Fruit fly (Drosophila melanogaster): ENCODE results near the gene CG33333.

The CG33333 gene

dm6 chr3R:17401289-17401752 lies 15.9 kb upstream of the CG33333 start (continued):
- TF ChIP-seq CG6854 (GFP tag; optimal IDR thresholded peaks at IDR 0.05) (no peak), CG10431 (GFP tag; optimal IDR thresholded peaks at IDR 0.05) (no peak), sug (tag; optimal IDR thresholded peaks at IDR 0.05) (peak; percentile 52), CG16779 (GFP tag; IDR thresholded peaks at IDR 0.05) (no peak), TFAM (GFP tag; optimal IDR thresholded peaks at IDR 0.05) (no peak), CG4404 (GFP tag; IDR thresholded peaks at IDR 0.05) (no peak), z (GFP tag; IDR thresholded peaks at IDR 0.05) (no peak), Camta (GFP tag; optimal IDR thresholded peaks at IDR 0.05) (peak; percentile 53), dan (GFP tag; IDR thresholded peaks at IDR 0.05) (no peak), Lpt (GFP tag; optimal IDR thresholded peaks at IDR 0.05) (no peak), Fer2 (tag; optimal IDR thresholded peaks at IDR 0.05) (peak; percentile 16), gem (tag; optimal IDR thresholded peaks at IDR 0.05) (peak; percentile 80), slbo (GFP tag; IDR thresholded peaks at IDR 0.05) (peak; percentile 67), HLH3B (GFP tag; IDR thresholded peaks at IDR 0.05) (no peak), jigr1 (GFP tag; IDR thresholded peaks at IDR 0.05) (no peak), HmgD (GFP tag; optimal IDR thresholded peaks at IDR 0.05) (no peak), dati (GFP tag; IDR thresholded peaks at IDR 0.05) (no peak), sens-2 (GFP tag; IDR thresholded peaks at IDR 0.05) (no peak), CG3407 (GFP tag; optimal IDR thresholded peaks at IDR 0.05) (no peak), wor (GFP tag; IDR thresholded peaks at IDR 0.05) (no peak), Pdp1 (GFP tag; optimal IDR thresholded peaks at IDR 0.05) (peak; percentile 61 to 85), dimm (GFP tag; IDR thresholded peaks at IDR 0.05) (no peak), ase (GFP tag; IDR thresholded peaks at IDR 0.05) (no peak), CG1647 (GFP tag; optimal IDR thresholded peaks at IDR 0.05) (no peak), dm (GFP tag; optimal IDR thresholded peaks at IDR 0.05) (peak; percentile 21), abd-A (tag; optimal IDR thresholded peaks at IDR 0.05) (peak; percentile 54), CG30020 (tag; optimal IDR thresholded peaks at IDR 0.05) (peak; percentile 91), CG30403 (GFP tag; optimal IDR thresholded peaks at IDR 0.05) (peak; percentile 65), Myb (GFP tag; optimal IDR thresholded peaks at IDR 0.05) (peak; percentile 49), CG13424 (tag; optimal IDR thresholded peaks at IDR 0.05) (peak; percentile 57), HmgZ (tag; optimal IDR thresholded peaks at IDR 0.05) (peak; percentile 84), B-H2 (GFP tag; optimal IDR thresholded peaks at IDR 0.05) (peak; percentile 40), Mes4 (GFP tag; optimal IDR thresholded peaks at IDR 0.05) (peak; percentile 27), CG6654 (GFP tag; optimal IDR thresholded peaks at IDR 0.05) (no peak), Hmx (GFP tag; optimal IDR thresholded peaks at IDR 0.05) (peak; percentile 8), fd64A (GFP tag; optimal IDR thresholded peaks at IDR 0.05) (no peak), tx (GFP tag; optimal IDR thresholded peaks at IDR 0.05) (peak; percentile 44), her (GFP tag; optimal IDR thresholded peaks at IDR 0.05) (peak; percentile 4), CG10366 (GFP tag; IDR thresholded peaks at IDR 0.05) (no peak; the same call in 1 of the 2 replicates), nerfin-1 (tag; optimal IDR thresholded peaks at IDR 0.05) (no peak), CG34422 (GFP tag; IDR thresholded peaks at IDR 0.05) (0 out of 3 replicates have a peak, but pooled peaks have one; percentile 32), chn (GFP tag; optimal IDR thresholded peaks at IDR 0.05) (peak; percentile 48), CG4707 (GFP tag; optimal IDR thresholded peaks at IDR 0.05) (no peak), Fer1 (GFP tag; optimal IDR thresholded peaks at IDR 0.05) (peak; percentile 41), fu2 (GFP tag; optimal IDR thresholded peaks at IDR 0.05) (peak; percentile 67), cato (GFP tag; optimal IDR thresholded peaks at IDR 0.05; ENCODE audit: borderline replicate concordance) (peak; percentile 6), sima (GFP tag; optimal IDR thresholded peaks at IDR 0.05) (no peak), MESR4 (GFP tag; optimal IDR thresholded peaks at IDR 0.05) (peak; percentile 56), CG10462 (GFP tag; optimal IDR thresholded peaks at IDR 0.05) (no peak), H2.0 (GFP tag; IDR thresholded peaks at IDR 0.05) (peak; percentile 33; the same call in 1 of the 2 replicates), CG31388 (GFP tag; optimal IDR thresholded peaks at IDR 0.05) (no peak), CG34376 (GFP tag; optimal IDR thresholded peaks at IDR 0.05) (no peak)

Data from whole organism, embryonic.